Worm (Caenorhabditis elegans): ENCODE measurements around the gene ech-4.

- TF ChIP-seq him-1 (tag; optimal IDR thresholded peaks at IDR 0.05), result no peak
- no peak for TF ChIP-seq dao-5 (tag; optimal IDR thresholded peaks at IDR 0.05)
- no peak for TF ChIP-seq W03F9.2 (tag; optimal IDR thresholded peaks at IDR 0.05)
These were observed 20.6 kb upstream of the ech-4 start for ce11 chrII:10800209-10800608.
